Fruit fly (Drosophila melanogaster) whole organism, embryonic: ENCODE data around the gene prt.
A peak's percentile ranks its signal among the peaks of the same experiment; 100 is the strongest.

Source experiments
- Adf1 ChIP-seq: fragments of 200-800 bp; sonication (Bioruptor generic); IDR thresholded peaks from 2 replicates; pipeline ENCODE4 v1.3.6; 2022; ENCODE audit warnings: missing biosample characterization, missing genetic modification characterization
- B-H1 ChIP-seq: fragments of 200-800 bp; sonication (Bioruptor generic); IDR thresholded peaks from 3 replicates; pipeline ENCODE4 v1.3.6; 2022; ENCODE audit warnings: missing biosample characterization, missing genetic modification characterization
- BtbVII ChIP-seq: fragments of 200-800 bp; sonication (Bioruptor generic); optimal IDR thresholded peaks from 3 replicates; lab custom pipeline; 2017; ENCODE audit warnings: missing biosample characterization, mild to moderate bottlenecking, missing genetic modification characterization
- CG10565 ChIP-seq: fragments of 200-800 bp; sonication (Bioruptor generic); optimal IDR thresholded peaks from 3 replicates; lab custom pipeline; 2016; ENCODE audit warnings: missing biosample characterization, mild to moderate bottlenecking, missing genetic modification characterization
- CG11560 ChIP-seq: fragments of 200-800 bp; sonication (Bioruptor generic); IDR thresholded peaks from 3 replicates; pipeline ENCODE4 v1.3.6; 2022; ENCODE audit warnings: missing biosample characterization, missing genetic modification characterization
- CG12299 ChIP-seq: fragments of 200-800 bp; sonication (Bioruptor generic); optimal IDR thresholded peaks from 2 replicates; lab custom pipeline; 2018; ENCODE audit warnings: missing biosample characterization, mild to moderate bottlenecking, missing genetic modification characterization
- CG12769 ChIP-seq: fragments of 200-800 bp; sonication (Bioruptor generic); optimal IDR thresholded peaks from 2 replicates; lab custom pipeline; 2019; ENCODE audit warnings: missing biosample characterization, mild to moderate bottlenecking, missing genetic modification characterization, moderate library complexity
- CG13123 ChIP-seq: fragments of 200-800 bp; sonication (Bioruptor generic); optimal IDR thresholded peaks from 2 replicates; lab custom pipeline; 2016; ENCODE audit warnings: missing biosample characterization, missing genetic modification characterization
- CG13287 ChIP-seq: fragments of 200-800 bp; sonication (Bioruptor generic); IDR thresholded peaks from 2 replicates; pipeline ENCODE4 v1.3.6; 2022; ENCODE audit warnings: missing biosample characterization, missing genetic modification characterization; ENCODE audit not compliant: partially characterized antibody
- CG15269 ChIP-seq: fragments of 200-800 bp; sonication (Bioruptor generic); optimal IDR thresholded peaks from 2 replicates; lab custom pipeline; 2018; ENCODE audit warnings: missing biosample characterization, mild to moderate bottlenecking, missing genetic modification characterization, moderate library complexity
- CG15479 ChIP-seq: fragments of 200-800 bp; sonication (Bioruptor generic); optimal IDR thresholded peaks from 3 replicates; lab custom pipeline; 2019; ENCODE audit warnings: missing biosample characterization, mild to moderate bottlenecking, missing genetic modification characterization, moderate library complexity
- CG17186 ChIP-seq: fragments of 200-800 bp; sonication (Bioruptor generic); optimal IDR thresholded peaks from 3 replicates; lab custom pipeline; 2017; ENCODE audit warnings: missing biosample characterization, missing genetic modification reagents, missing genetic modification characterization
- CG2120 ChIP-seq: fragments of 200-800 bp; sonication (Bioruptor generic); optimal IDR thresholded peaks from 3 replicates; lab custom pipeline; 2016; ENCODE audit warnings: missing biosample characterization, missing genetic modification characterization
- CG30403 ChIP-seq: fragments of 200-800 bp; sonication (Bioruptor generic); optimal IDR thresholded peaks from 3 replicates; lab custom pipeline; 2016; ENCODE audit warnings: missing biosample characterization, missing genetic modification characterization
- CG33213 ChIP-seq: fragments of 200-800 bp; sonication (Bioruptor generic); optimal IDR thresholded peaks from 3 replicates; lab custom pipeline; 2016; ENCODE audit warnings: missing biosample characterization, missing genetic modification characterization
- CG3407 ChIP-seq: fragments of 200-800 bp; sonication (Bioruptor generic); optimal IDR thresholded peaks from 2 replicates; lab custom pipeline; 2018; ENCODE audit warnings: missing biosample characterization, mild to moderate bottlenecking, missing genetic modification characterization
- CG4360 ChIP-seq: fragments of 200-800 bp; sonication (Bioruptor generic); IDR thresholded peaks from 2 replicates; pipeline ENCODE4 v1.3.6; 2022; ENCODE audit warnings: missing biosample characterization, missing genetic modification characterization
- CG5245 ChIP-seq: fragments of 200-800 bp; sonication (Bioruptor generic); optimal IDR thresholded peaks from 3 replicates; lab custom pipeline; 2016; ENCODE audit warnings: missing biosample characterization, missing genetic modification characterization
- CG5953 ChIP-seq: fragments of 200-800 bp; sonication (Bioruptor generic); IDR thresholded peaks from 2 replicates; pipeline ENCODE4 v1.3.6; 2022; ENCODE audit warnings: missing biosample characterization, missing genetic modification characterization
- CG6854 ChIP-seq: fragments of 200-800 bp; sonication (Bioruptor generic); optimal IDR thresholded peaks from 3 replicates; lab custom pipeline; 2017; ENCODE audit warnings: missing biosample characterization, mild to moderate bottlenecking, missing genetic modification characterization
- CG7271 ChIP-seq: fragments of 200-800 bp; sonication (Bioruptor generic); optimal IDR thresholded peaks from 2 replicates; lab custom pipeline; 2018; ENCODE audit warnings: missing biosample characterization, mild to moderate bottlenecking, missing genetic modification characterization, moderate library complexity
- CG7745 ChIP-seq: fragments of 200-800 bp; sonication (Bioruptor generic); optimal IDR thresholded peaks from 2 replicates; lab custom pipeline; 2018; ENCODE audit warnings: missing biosample characterization, mild to moderate bottlenecking, missing genetic modification characterization, moderate library complexity
- CG7839 ChIP-seq: fragments of 200-800 bp; sonication (Bioruptor generic); optimal IDR thresholded peaks from 3 replicates; lab custom pipeline; 2018; ENCODE audit warnings: missing biosample characterization, mild to moderate bottlenecking, missing genetic modification characterization, moderate library complexity
- CG7963 ChIP-seq: fragments of 200-800 bp; sonication (Bioruptor generic); IDR thresholded peaks from 3 replicates; pipeline ENCODE4 v1.3.6; 2022; ENCODE audit warnings: missing biosample characterization, missing genetic modification characterization; ENCODE audit not compliant: partially characterized antibody
- CG8089 ChIP-seq: fragments of 200-800 bp; sonication (Bioruptor generic); optimal IDR thresholded peaks from 3 replicates; lab custom pipeline; 2016; ENCODE audit warnings: missing biosample characterization, missing genetic modification characterization
- CG9797 ChIP-seq: fragments of 200-800 bp; sonication (Bioruptor generic); optimal IDR thresholded peaks from 3 replicates; lab custom pipeline; 2018; ENCODE audit warnings: missing biosample characterization, mild to moderate bottlenecking, missing genetic modification characterization
- CG9932 ChIP-seq: fragments of 200-800 bp; sonication (Bioruptor generic); IDR thresholded peaks from 2 replicates; pipeline ENCODE4 v1.3.6; 2022; ENCODE audit warnings: missing biosample characterization, missing genetic modification characterization
- D19B ChIP-seq: fragments of 200-800 bp; sonication (Bioruptor generic); optimal IDR thresholded peaks from 2 replicates; lab custom pipeline; 2017; ENCODE audit warnings: missing biosample characterization, mild to moderate bottlenecking, missing genetic modification characterization
- Fer1 ChIP-seq: fragments of 200-800 bp; sonication (Bioruptor generic); optimal IDR thresholded peaks from 2 replicates; lab custom pipeline; 2017; ENCODE audit warnings: missing biosample characterization, mild to moderate bottlenecking, missing genetic modification characterization
- Fer3 ChIP-seq: fragments of 200-800 bp; sonication (Bioruptor generic); optimal IDR thresholded peaks from 2 replicates; lab custom pipeline; 2018; ENCODE audit warnings: missing biosample characterization, mild to moderate bottlenecking, missing genetic modification characterization, moderate library complexity
- HLHmδ ChIP-seq: fragments of 200-800 bp; sonication (Bioruptor generic); optimal IDR thresholded peaks from 2 replicates; lab custom pipeline; 2018; ENCODE audit warnings: missing biosample characterization, mild to moderate bottlenecking, missing genetic modification characterization, moderate library complexity
- HmgZ ChIP-seq: fragments of 200-800 bp; sonication (Bioruptor generic); optimal IDR thresholded peaks from 2 replicates; lab custom pipeline; 2018; ENCODE audit warnings: missing biosample characterization, mild to moderate bottlenecking, missing genetic modification characterization
- Hmr ChIP-seq: fragments of 200-800 bp; sonication (Bioruptor generic); optimal IDR thresholded peaks from 3 replicates; lab custom pipeline; 2017; ENCODE audit warnings: mild to moderate bottlenecking, missing biosample characterization, missing genetic modification reagents, missing genetic modification characterization
- Jarid2 ChIP-seq: fragments of 200-800 bp; sonication (Bioruptor generic); optimal IDR thresholded peaks from 3 replicates; lab custom pipeline; 2017; ENCODE audit warnings: mild to moderate bottlenecking, missing biosample characterization, missing genetic modification reagents, missing genetic modification characterization
- Lhr ChIP-seq: fragments of 200-800 bp; sonication (Bioruptor generic); optimal IDR thresholded peaks from 3 replicates; lab custom pipeline; 2017; ENCODE audit warnings: mild to moderate bottlenecking, missing biosample characterization, missing genetic modification reagents, missing genetic modification characterization
- Lim3 ChIP-seq: fragments of 200-800 bp; sonication (Bioruptor generic); IDR thresholded peaks from 2 replicates; pipeline ENCODE4 v1.3.6; 2022; ENCODE audit warnings: missing biosample characterization, missing genetic modification characterization
- Usf ChIP-seq: fragments of 200-800 bp; sonication (Bioruptor generic); optimal IDR thresholded peaks from 2 replicates; lab custom pipeline; 2017; ENCODE audit warnings: missing genotype, missing biosample characterization, missing genetic modification characterization
- YL-1 ChIP-seq: fragments of 200-800 bp; sonication (Bioruptor generic); optimal IDR thresholded peaks from 3 replicates; lab custom pipeline; 2017; ENCODE audit warnings: missing biosample characterization, mild to moderate bottlenecking, missing genetic modification characterization
- btn ChIP-seq: fragments of 200-800 bp; sonication (Bioruptor generic); optimal IDR thresholded peaks from 2 replicates; lab custom pipeline; 2016; ENCODE audit warnings: missing biosample characterization, missing genetic modification characterization
- chif ChIP-seq, 2 experiments: fragments of 200-800 bp; sonication (Bioruptor generic); optimal IDR thresholded peaks; 3 replicates each; lab custom pipeline; 2016; ENCODE audit warnings: missing biosample characterization in 2 of 2, missing genetic modification characterization in 2 of 2
- cwo ChIP-seq: fragments of 200-800 bp; sonication (Bioruptor generic); optimal IDR thresholded peaks from 3 replicates; lab custom pipeline; 2017; ENCODE audit warnings: missing biosample characterization, missing genetic modification characterization, mild to moderate bottlenecking, moderate library complexity, missing genetic modification reagents
- danr ChIP-seq: fragments of 200-800 bp; sonication (Bioruptor generic); IDR thresholded peaks from 2 replicates; pipeline ENCODE4 v1.3.6; 2022; ENCODE audit warnings: missing biosample characterization, missing genetic modification characterization
- gfzf ChIP-seq: fragments of 200-800 bp; sonication (Bioruptor generic); optimal IDR thresholded peaks from 2 replicates; lab custom pipeline; 2016; ENCODE audit warnings: missing biosample characterization, mild to moderate bottlenecking, missing genetic modification characterization, moderate library complexity
- gsb-n ChIP-seq: fragments of 200-800 bp; sonication (Bioruptor generic); optimal IDR thresholded peaks from 3 replicates; lab custom pipeline; 2018; ENCODE audit warnings: missing biosample characterization, mild to moderate bottlenecking, missing genetic modification characterization
- kay ChIP-seq: fragments of 200-800 bp; sonication (Bioruptor generic); optimal IDR thresholded peaks from 2 replicates; lab custom pipeline; 2016; ENCODE audit warnings: missing biosample characterization, missing genetic modification characterization
- ken ChIP-seq: fragments of 200-800 bp; sonication (Bioruptor generic); IDR thresholded peaks from 3 replicates; pipeline ENCODE4 v1.3.6; 2022; ENCODE audit warnings: missing biosample characterization, missing genetic modification characterization
- luna ChIP-seq: fragments of 200-800 bp; sonication (Bioruptor generic); optimal IDR thresholded peaks from 2 replicates; lab custom pipeline; 2016; ENCODE audit warnings: missing biosample characterization, missing genetic modification characterization
- oc ChIP-seq: fragments of 200-800 bp; sonication (Bioruptor generic); optimal IDR thresholded peaks from 2 replicates; lab custom pipeline; 2018; ENCODE audit warnings: missing biosample characterization, mild to moderate bottlenecking, missing genetic modification characterization, moderate library complexity
- pita ChIP-seq: fragments of 200-800 bp; sonication (Bioruptor generic); optimal IDR thresholded peaks from 2 replicates; lab custom pipeline; 2017; ENCODE audit warnings: missing biosample characterization, mild to moderate bottlenecking, missing genetic modification characterization
- zfh2 ChIP-seq: fragments of 200-800 bp; sonication (Bioruptor generic); optimal IDR thresholded peaks from 2 replicates; lab custom pipeline; 2016; ENCODE audit warnings: missing biosample characterization, missing genetic modification characterization

prt gene

DNA sequence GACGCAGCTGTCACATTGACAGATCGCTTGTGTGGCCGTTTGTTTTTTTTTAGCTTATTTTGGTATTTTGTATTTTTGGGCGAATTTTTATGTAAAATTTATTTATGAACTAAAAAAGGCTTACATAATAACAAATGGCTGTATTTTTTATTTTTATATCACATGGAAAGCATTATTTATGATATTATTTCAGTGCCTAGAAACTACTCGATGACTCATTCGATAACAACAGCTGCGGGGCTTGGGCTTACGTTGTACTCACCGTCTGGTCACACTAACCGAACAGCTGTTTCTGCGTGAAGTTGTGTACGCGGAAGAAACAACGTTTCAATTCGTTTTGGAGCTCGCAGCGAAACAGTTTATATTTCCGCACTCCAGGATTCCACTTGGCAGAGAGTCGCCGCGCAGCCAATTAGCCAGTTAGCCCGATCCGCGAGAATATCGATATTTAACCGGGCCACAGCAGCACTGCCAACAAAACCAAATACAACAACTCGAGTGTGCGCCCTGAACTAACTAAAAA, 34.2 kb upstream of the prt start, which contains the start of the genes Hmgcr and Rpn9 (continued):
- no peak for TF ChIP-seq CG9932
- TF ChIP-seq CG7839 (tag; lab: Kevin White, UChicago), result peak; percentile 13
- no peak for TF ChIP-seq CG7271 (tag; lab: Kevin White, UChicago)
- TF ChIP-seq kay (GFP tag; lab: Kevin White, UChicago), result peak; percentile 35
- TF ChIP-seq CG33213, result peak; percentile 15
- peak; percentile 97 for TF ChIP-seq CG9797 (GFP tag; lab: Kevin White, UChicago)
- no peak for TF ChIP-seq CG7745 (tag; lab: Kevin White, UChicago)
- no peak for TF ChIP-seq CG3407 (GFP tag; lab: Kevin White, UChicago)
- no peak for TF ChIP-seq zfh2 (GFP tag; lab: Kevin White, UChicago)
- no peak for TF ChIP-seq cwo (GFP tag; lab: Kevin White, UChicago)
- TF ChIP-seq CG5953, result no peak
- TF ChIP-seq oc (tag; lab: Kevin White, UChicago), result no peak
- peak; percentile 55 for TF ChIP-seq Hmr (GFP tag; lab: Kevin White, UChicago)
- TF ChIP-seq CG11560, result peak; percentile 99
- TF ChIP-seq Lim3 (GFP tag; lab: Robert Waterston, UW), result no peak
- no peak for TF ChIP-seq CG10565 (GFP tag; lab: Kevin White, UChicago)
- TF ChIP-seq CG15479 (GFP tag; lab: Kevin White, UChicago), result no peak
- TF ChIP-seq gsb-n (tag; lab: Kevin White, UChicago), result peak; percentile 49
- TF ChIP-seq HmgZ (tag; lab: Kevin White, UChicago), result peak; percentile 32
- TF ChIP-seq Usf (GFP tag; lab: Kevin White, UChicago), result no peak
- TF ChIP-seq ken, result no peak
- peak; percentile 44; the same call in 1 of the 2 replicates for TF ChIP-seq Adf1
- TF ChIP-seq CG5245 (GFP tag; lab: Kevin White, UChicago), result no peak
- TF ChIP-seq CG17186 (GFP tag; lab: Kevin White, UChicago), result peak; percentile 62
- TF ChIP-seq CG30403 (GFP tag; lab: Kevin White, UChicago), result peak; percentile 13
- peak; percentile 93 for TF ChIP-seq gfzf (GFP tag; lab: Kevin White, UChicago)
- TF ChIP-seq pita (GFP tag; lab: Kevin White, UChicago), result no peak
- TF ChIP-seq CG13287 (GFP tag; lab: Robert Waterston, UW), result peak; percentile 57; the same call in 1 of the 2 replicates
- TF ChIP-seq CG13123, result no peak
- TF ChIP-seq BtbVII (GFP tag; lab: Kevin White, UChicago), result peak; percentile 37
- TF ChIP-seq CG15269 (tag; lab: Kevin White, UChicago), result peak; percentile 16
- TF ChIP-seq CG7963 (GFP tag; lab: Robert Waterston, UW), result 0 out of 3 replicates have a peak, but pooled peaks have one; percentile 22
- no peak for TF ChIP-seq B-H1
- no peak for TF ChIP-seq CG12769 (tag; lab: Kevin White, UChicago)
- TF ChIP-seq YL-1 (GFP tag; lab: Kevin White, UChicago), result peak; percentile 87
- no peak for TF ChIP-seq CG6854 (GFP tag; lab: Kevin White, UChicago)
- no peak for TF ChIP-seq btn (GFP tag; lab: Kevin White, UChicago)
- no peak for TF ChIP-seq chif (GFP tag; optimal IDR thresholded peaks at IDR 0.05; lab: Kevin White, UChicago)
- peak; percentile 52 for TF ChIP-seq CG12299
- peak; percentile 86 for TF ChIP-seq Jarid2 (GFP tag; lab: Kevin White, UChicago)
- TF ChIP-seq CG4360 (GFP tag; lab: Robert Waterston, UW), result no peak
- TF ChIP-seq Fer1 (GFP tag; lab: Kevin White, UChicago), result peak; percentile 28
- no peak for TF ChIP-seq D19B (GFP tag; lab: Kevin White, UChicago)
- TF ChIP-seq luna, result no peak
- peak; percentile 27 for TF ChIP-seq CG2120 (GFP tag; lab: Kevin White, UChicago)
- peak; percentile 79 for TF ChIP-seq Lhr
- TF ChIP-seq CG8089, result peak; percentile 0
- TF ChIP-seq danr (GFP tag; lab: Robert Waterston, UW), result no peak
- peak; percentile 3 for TF ChIP-seq Fer3 (tag; lab: Kevin White, UChicago)
- peak; percentile 72 for TF ChIP-seq HLHmδ (GFP tag; lab: Kevin White, UChicago)
